Worm (Caenorhabditis elegans): ENCODE data around the gene ttr-38.

Gene ttr-38

DNA sequence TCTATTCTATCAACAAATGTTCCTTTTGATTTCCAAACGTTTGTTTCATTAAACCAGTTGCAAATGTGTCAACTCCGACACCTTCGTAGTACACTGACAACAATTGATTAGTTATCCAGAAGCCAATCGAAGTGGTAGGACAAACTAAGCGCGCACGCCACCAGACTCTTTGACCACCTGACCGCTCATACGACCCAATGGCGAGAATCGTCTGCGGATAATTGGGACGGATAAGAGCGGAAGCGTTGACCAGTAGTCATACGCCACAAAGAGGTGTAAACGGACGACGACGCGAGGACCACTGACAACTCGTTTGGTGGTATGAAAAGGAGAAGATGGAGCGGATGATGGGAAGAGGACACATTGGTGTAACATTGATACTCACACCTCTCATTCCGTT, 13.9 kb downstream of the ttr-38 start:
- TF ChIP-seq unc-39 (tag; optimal IDR thresholded peaks at IDR 0.05) (no peak), ceh-16 (tag; optimal IDR thresholded peaks at IDR 0.05) (no peak), nhr-129 (tag; optimal IDR thresholded peaks at IDR 0.05) (peak; percentile 21)

DNA sequence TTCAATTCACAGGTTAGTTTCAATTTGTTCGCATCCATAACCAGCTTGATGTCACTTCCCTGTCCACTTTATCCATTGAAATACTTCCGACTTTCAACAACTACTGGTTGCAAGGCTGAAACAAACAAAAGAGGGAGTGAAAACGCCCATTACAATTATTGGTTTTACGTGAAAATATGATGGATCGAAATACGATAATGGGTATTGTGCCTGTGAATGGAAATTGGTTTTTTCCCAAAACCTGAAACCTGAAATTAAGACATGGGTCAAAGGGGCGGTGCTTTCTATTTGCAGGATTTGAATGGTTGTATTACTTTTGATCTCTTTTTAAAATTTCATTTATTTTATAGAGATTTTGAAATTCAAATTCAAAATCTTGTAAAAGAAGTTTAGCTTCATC, 15.5 kb downstream of the ttr-38 start, which contains the start of gene B0416.2:
TSS of gene B0416.2 (plus strand) at position 301 of the 400 bp plus-strand sequence.
- TF ChIP-seq dmd-4 (tag; optimal IDR thresholded peaks at IDR 0.05) (no peak), alr-1 (tag; optimal IDR thresholded peaks at IDR 0.05) (no peak), nhr-237 (tag; optimal IDR thresholded peaks at IDR 0.05) (no peak), ztf-1 (GFP tag; conservative IDR thresholded peaks at IDR 0.05) (no peak), Y55F3AM.14 (GFP tag; optimal IDR thresholded peaks at IDR 0.05) (no peak), sma-3 (GFP tag; optimal IDR thresholded peaks at IDR 0.05) (no peak), elt-3 (tag; optimal IDR thresholded peaks at IDR 0.05) (no peak), unc-62 (GFP tag; optimal IDR thresholded peaks at IDR 0.05) (no peak), aly-2 (tag; optimal IDR thresholded peaks at IDR 0.05) (no peak), sma-9 (GFP tag; optimal IDR thresholded peaks at IDR 0.05) (no peak), sma-9 (tag; optimal IDR thresholded peaks at IDR 0.05) (no peak), mbf-1 (tag; optimal IDR thresholded peaks at IDR 0.05) (no peak), nhr-6 (tag; optimal IDR thresholded peaks at IDR 0.05) (no peak), peb-1 (tag; optimal IDR thresholded peaks at IDR 0.05) (no peak)

DNA sequence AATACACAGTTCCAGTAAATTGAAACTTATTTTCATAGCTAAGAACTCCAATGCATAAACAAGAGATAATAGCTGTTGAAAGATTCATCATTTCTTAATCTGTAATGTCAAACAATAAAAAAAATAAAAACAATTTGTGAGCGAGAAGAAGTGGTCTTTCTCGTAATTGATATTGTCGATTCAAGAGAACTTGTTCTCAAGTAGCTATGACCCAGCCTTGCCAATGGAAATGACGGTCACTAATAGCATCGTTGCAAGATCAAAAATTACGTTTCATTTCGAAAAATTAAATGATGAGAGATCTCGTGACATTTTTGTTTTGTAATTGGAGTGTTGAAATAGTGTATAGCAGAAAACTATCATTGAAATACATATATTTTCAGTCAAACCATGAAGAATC, 16.5 kb downstream of the ttr-38 start, which contains the start of gene B0416.7:
TSS of gene B0416.7 (minus strand) at position 101 of the 400 bp plus-strand sequence.
- peak; percentile 6 for TF ChIP-seq C34F6.9 (tag; optimal IDR thresholded peaks at IDR 0.05)
- TF ChIP-seq nhr-237 (tag; optimal IDR thresholded peaks at IDR 0.05), result no peak

DNA sequence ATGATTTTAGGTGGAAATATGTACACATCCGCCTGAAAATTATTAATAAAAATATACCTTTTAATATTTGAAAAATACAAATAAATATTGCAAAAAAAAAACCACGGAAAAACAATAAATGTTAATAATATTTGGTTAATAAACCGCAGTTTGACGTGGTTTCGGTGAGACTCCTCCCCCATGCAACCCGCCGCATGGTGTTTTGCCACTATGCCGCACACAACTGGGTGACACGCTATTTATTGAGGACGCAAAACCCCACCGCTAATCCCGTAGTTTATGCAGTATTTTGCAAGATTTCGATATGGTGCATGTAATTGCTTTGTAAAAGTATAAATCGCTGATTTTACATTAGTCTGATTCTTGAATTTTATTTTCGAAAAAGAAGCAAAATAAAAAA, 17.7 kb downstream of the ttr-38 start, which contains the start of gene gly-13:
TSS of gene gly-13 (minus strand) at position 32 of the 400 bp plus-strand sequence.
- peak; percentile 7 for TF ChIP-seq ztf-4 (tag; optimal IDR thresholded peaks at IDR 0.05)
- peak; percentile 38 for TF ChIP-seq F13H6.1 (tag; optimal IDR thresholded peaks at IDR 0.05)
- peak; percentile 32 for TF ChIP-seq crh-2 (tag; optimal IDR thresholded peaks at IDR 0.05)
- TF ChIP-seq unc-39 (tag; optimal IDR thresholded peaks at IDR 0.05), result no peak
- no peak for TF ChIP-seq skn-1 (tag; optimal IDR thresholded peaks at IDR 0.05)
- TF ChIP-seq egl-27 (tag; optimal IDR thresholded peaks at IDR 0.05), result no peak
- no peak for TF ChIP-seq lin-13 (GFP tag; optimal IDR thresholded peaks at IDR 0.05)
- TF ChIP-seq lin-11 (tag; optimal IDR thresholded peaks at IDR 0.05), result peak; percentile 28
- TF ChIP-seq mdl-1 (tag; optimal IDR thresholded peaks at IDR 0.05), result no peak
- no peak for TF ChIP-seq elt-1 (tag; optimal IDR thresholded peaks at IDR 0.05)
- no peak for TF ChIP-seq alr-1 (tag; optimal IDR thresholded peaks at IDR 0.05)
- peak in 1 of 2 experiments; percentile 51 for TF ChIP-seq lsy-2 (tag; optimal IDR thresholded peaks at IDR 0.05)
- TF ChIP-seq peb-1 (tag; optimal IDR thresholded peaks at IDR 0.05), result no peak
- TF ChIP-seq ceh-82 (tag; optimal IDR thresholded peaks at IDR 0.05), result no peak
- peak; percentile 45 for TF ChIP-seq sem-4 (tag; optimal IDR thresholded peaks at IDR 0.05)
- no peak for TF ChIP-seq nhr-6 (tag; optimal IDR thresholded peaks at IDR 0.05)
- no peak for TF ChIP-seq mab-5 (tag; optimal IDR thresholded peaks at IDR 0.05)
- no peak for TF ChIP-seq aly-2 (tag; optimal IDR thresholded peaks at IDR 0.05)
- TF ChIP-seq ztf-1 (GFP tag; conservative IDR thresholded peaks at IDR 0.05), result no peak
- peak; percentile 2 for TF ChIP-seq fos-1 (tag; optimal IDR thresholded peaks at IDR 0.05)
- no peak for TF ChIP-seq nhr-23 (tag; optimal IDR thresholded peaks at IDR 0.05)
- no peak for TF ChIP-seq R02D3.7 (tag; optimal IDR thresholded peaks at IDR 0.05)
- TF ChIP-seq nhr-25 (tag; optimal IDR thresholded peaks at IDR 0.05), result peak; percentile 35
- peak; percentile 51 for TF ChIP-seq nhr-129 (tag; optimal IDR thresholded peaks at IDR 0.05)
- no peak for TF ChIP-seq unc-62 (GFP tag; optimal IDR thresholded peaks at IDR 0.05)
- TF ChIP-seq nhr-12 (tag; optimal IDR thresholded peaks at IDR 0.05), result no peak
- TF ChIP-seq mbf-1 (tag; optimal IDR thresholded peaks at IDR 0.05), result no peak
- TF ChIP-seq snpc-4 (tag; optimal IDR thresholded peaks at IDR 0.05), result no peak

DNA sequence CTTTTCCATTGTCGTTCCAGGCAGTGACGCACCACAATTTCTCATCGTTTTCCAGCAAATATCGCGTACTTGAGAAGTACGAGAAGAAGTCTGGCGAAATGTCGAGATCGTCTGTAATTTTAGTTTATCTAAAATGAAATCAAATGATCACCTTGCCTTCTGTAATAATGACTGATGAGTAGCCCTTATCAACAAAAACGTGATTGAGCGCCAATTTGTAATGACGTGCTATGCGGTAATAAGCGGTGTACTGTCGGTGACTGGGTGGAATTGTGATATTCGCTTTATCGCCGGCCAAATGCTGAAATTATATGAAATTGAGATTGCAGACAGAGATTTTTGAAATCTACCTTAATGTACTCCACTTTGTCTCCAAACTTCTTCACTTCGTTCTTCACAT, 18.8 kb downstream of the ttr-38 start:
- TF ChIP-seq fos-1 (tag; optimal IDR thresholded peaks at IDR 0.05), result peak; percentile 89
- peak; percentile 20 for TF ChIP-seq sma-9 (GFP tag; optimal IDR thresholded peaks at IDR 0.05)
- TF ChIP-seq sma-9 (tag; optimal IDR thresholded peaks at IDR 0.05), result no peak
- no peak for TF ChIP-seq R02D3.7 (tag; optimal IDR thresholded peaks at IDR 0.05)

Data from whole organism, L2 larva.